Worm (Caenorhabditis elegans): ENCODE measurements around the gene dnj-24.
A peak's percentile ranks its signal among the peaks of the same experiment; 100 is the strongest.

dnj-24 gene

ce11 chrIII:5385315-5385714 is 38.6 kb downstream of the dnj-24 start, which contains the start of gene Y32H12A.7:
Y32H12A.7 (minus strand) TSS chrIII:5385415.
- TF ChIP-seq dve-1 (tag; optimal IDR thresholded peaks at IDR 0.05) (no peak), madf-2 (tag; optimal IDR thresholded peaks at IDR 0.05) (no peak), ceh-22 (tag; optimal IDR thresholded peaks at IDR 0.05) (no peak), elt-4 (tag; optimal IDR thresholded peaks at IDR 0.05) (no peak), lin-11 (tag; optimal IDR thresholded peaks at IDR 0.05) (no peak), ceh-24 (tag; optimal IDR thresholded peaks at IDR 0.05) (no peak), unc-42 (tag; optimal IDR thresholded peaks at IDR 0.05) (no peak), ztf-16 (tag; optimal IDR thresholded peaks at IDR 0.05) (no peak), ceh-2 (tag; optimal IDR thresholded peaks at IDR 0.05) (no peak), hlh-13 (GFP tag; optimal IDR thresholded peaks at IDR 0.05) (no peak), tbx-7 (tag; optimal IDR thresholded peaks at IDR 0.05) (no peak), pha-4 (tag; optimal IDR thresholded peaks at IDR 0.05) (no peak), tbx-2 (tag; optimal IDR thresholded peaks at IDR 0.05) (no peak), ceh-48 (tag; optimal IDR thresholded peaks at IDR 0.05) (no peak)

- TF ChIP-seq fax-1 (tag; optimal IDR thresholded peaks at IDR 0.05) (no peak), ceh-6 (GFP tag; optimal IDR thresholded peaks at IDR 0.05) (no peak), ceh-34 (tag; optimal IDR thresholded peaks at IDR 0.05) (no peak), T23F11.4 (GFP tag; optimal IDR thresholded peaks at IDR 0.05) (no peak), pag-3 (tag; optimal IDR thresholded peaks at IDR 0.05; ENCODE audit: borderline replicate concordance) (no peak), unc-42 (tag; optimal IDR thresholded peaks at IDR 0.05) (no peak), dmd-4 (tag; optimal IDR thresholded peaks at IDR 0.05; ENCODE audit: borderline replicate concordance) (no peak), ceh-18 (tag; optimal IDR thresholded peaks at IDR 0.05) (no peak), hlh-6 (tag; optimal IDR thresholded peaks at IDR 0.05) (no peak), ttx-3 (tag; optimal IDR thresholded peaks at IDR 0.05) (no peak), nfya-1 (tag; optimal IDR thresholded peaks at IDR 0.05) (no peak), K02D7.2 (tag; optimal IDR thresholded peaks at IDR 0.05) (no peak), elt-2 (tag; optimal IDR thresholded peaks at IDR 0.05) (no peak), tbx-7 (tag; optimal IDR thresholded peaks at IDR 0.05) (no peak), nhr-11 (tag; optimal IDR thresholded peaks at IDR 0.05) (no peak), unc-55 (GFP tag; optimal IDR thresholded peaks at IDR 0.05) (no peak)
Observed at ce11 chrIII:5382073-5382472, 41.8 kb downstream of the dnj-24 start, which contains the start of gene Y32H12A.6. Y32H12A.6 (minus strand) TSS chrIII:5382173.

- no peak for TF ChIP-seq dve-1 (tag; optimal IDR thresholded peaks at IDR 0.05)
Observed at ce11 chrIII:5380554-5380953, 43.3 kb downstream of the dnj-24 start.

ce11 chrIII:5379879-5380331 is 44.0 kb downstream of the dnj-24 start, which contains the start of gene paqr-2:
paqr-2 (minus strand) TSS chrIII:5379929.
- TF ChIP-seq nfya-1 (tag; optimal IDR thresholded peaks at IDR 0.05): peak; percentile 2
- TF ChIP-seq lim-6 (tag; optimal IDR thresholded peaks at IDR 0.05): no peak

ce11 chrIII:5375001-5375532 is 48.8 kb downstream of the dnj-24 start:
- no peak for TF ChIP-seq lim-6 (tag; optimal IDR thresholded peaks at IDR 0.05)
- no peak for TF ChIP-seq hlh-8 (tag; optimal IDR thresholded peaks at IDR 0.05)
- no peak for TF ChIP-seq tbx-7 (tag; optimal IDR thresholded peaks at IDR 0.05)
- TF ChIP-seq elt-4 (tag; optimal IDR thresholded peaks at IDR 0.05): no peak
- no peak for TF ChIP-seq ref-2 (tag; optimal IDR thresholded peaks at IDR 0.05)

- TF ChIP-seq ceh-19 (GFP tag; optimal IDR thresholded peaks at IDR 0.05) (no peak), fax-1 (tag; optimal IDR thresholded peaks at IDR 0.05) (no peak), C38D4.7 (GFP tag; optimal IDR thresholded peaks at IDR 0.05) (no peak), K09A11.1 (tag; optimal IDR thresholded peaks at IDR 0.05; ENCODE audit: insufficient read depth) (no peak), tbx-7 (tag; optimal IDR thresholded peaks at IDR 0.05) (no peak), ceh-18 (tag; optimal IDR thresholded peaks at IDR 0.05) (no peak), pat-9 (tag; optimal IDR thresholded peaks at IDR 0.05) (no peak), ceh-14 (tag; optimal IDR thresholded peaks at IDR 0.05) (no peak), ceh-31 (tag; optimal IDR thresholded peaks at IDR 0.05) (no peak)
Observed at ce11 chrIII:5373715-5374114, 50.2 kb downstream of the dnj-24 start.
